Worm (Caenorhabditis elegans) whole organism, young adult: Measurements from ENCODE around the gene ZC204.6.

ENCODE experiments used
- ama-1 ChIP-seq, 3 experiments: fragments of 150-350 bp in 1 of 3; sonication (generic microtip) in 2 of 3; optimal IDR thresholded peaks; 2 replicates each; lab custom pipeline; 2014 to 2018; ENCODE audit warnings: missing biosample characterization in 2 of 3, missing genetic modification characterization in 2 of 3, missing genetic modification reagents in 2 of 3
- dpl-1 ChIP-seq: fragments of 150-350 bp; optimal IDR thresholded peaks from 2 replicates; lab custom pipeline; 2014; ENCODE audit warnings: missing biosample characterization, missing genetic modification reagents, missing genetic modification characterization
- nfya-1 ChIP-seq: sonication (generic microtip); optimal IDR thresholded peaks from 2 replicates; lab custom pipeline; 2017; ENCODE audit warnings: antibody characterized with exemption, missing compliant biosample characterization, missing genetic modification characterization, borderline replicate concordance; ENCODE audit not compliant: insufficient read depth
- rec-8 ChIP-seq, 2 experiments: sonication (generic microtip); optimal IDR thresholded peaks; 2 replicates each; lab custom pipeline; 2016; ENCODE audit warnings: mild to moderate bottlenecking in 2 of 2, missing genetic modification characterization in 2 of 2, missing genetic modification reagents in 2 of 2, missing genotype in 2 of 2, missing biosample characterization in 1 of 2, missing compliant biosample characterization in 1 of 2, moderate library complexity in 1 of 2

DNA sequence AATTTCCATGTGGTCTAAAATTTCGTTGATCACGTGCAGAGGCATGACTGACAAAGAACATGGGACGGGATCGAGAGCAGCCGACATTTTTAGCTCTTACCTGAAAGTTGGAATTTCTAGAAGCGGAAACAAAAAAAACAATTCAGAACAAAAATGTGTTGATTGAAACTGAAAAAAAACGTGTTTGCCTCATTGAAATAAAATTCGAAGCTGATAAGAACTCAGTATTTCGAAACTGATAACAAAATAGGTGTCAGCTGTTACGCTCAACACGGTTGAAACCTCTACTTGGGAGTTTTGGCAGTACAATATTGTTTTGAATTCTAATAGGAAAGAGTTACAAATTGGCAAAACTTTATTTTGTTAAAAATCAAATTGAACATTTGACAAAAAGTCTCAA, 35.7 kb downstream of the ZC204.6 start:
- TF ChIP-seq rec-8 (tag; optimal IDR thresholded peaks at IDR 0.05; lab: Kevin White, UChicago) (no peak), dpl-1 (GFP tag; lab: Kevin White, UChicago) (no peak), ama-1 (optimal IDR thresholded peaks at IDR 0.05; lab: Kevin White, UChicago) (no peak), ama-1 (GFP tag; optimal IDR thresholded peaks at IDR 0.05; lab: Kevin White, UChicago) (no peak), nfya-1 (tag; lab: Kevin White, UChicago) (no peak)
